Worm (Caenorhabditis elegans): Measurements from ENCODE around the gene ints-13.
A peak's percentile ranks its signal among the peaks of the same experiment; 100 is the strongest.

Gene ints-13

DNA sequence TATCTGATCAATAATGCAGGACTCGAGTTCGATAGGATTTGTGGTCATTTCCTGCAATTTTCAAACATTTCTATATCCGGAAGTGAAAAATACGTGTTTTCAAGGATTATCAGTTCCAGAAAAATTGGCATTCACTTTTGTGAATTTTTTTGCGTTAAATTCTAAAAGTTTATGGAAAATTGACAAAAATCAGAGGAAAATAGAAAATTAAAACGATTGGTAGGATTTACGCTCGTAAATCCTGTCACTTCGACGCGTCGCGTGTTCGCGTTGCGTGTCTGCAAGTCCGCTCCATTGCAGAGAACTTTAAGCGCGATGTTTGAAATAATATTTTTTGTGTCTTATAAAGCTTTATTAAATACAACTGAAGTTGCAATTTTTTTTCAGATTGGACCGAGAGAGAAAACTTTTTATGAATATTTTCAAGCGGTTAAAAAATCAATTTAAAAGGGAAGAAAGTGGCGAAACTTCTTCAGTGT lies 18.2 kb upstream of the ints-13 start, which contains the start of gene rcat-1 (continued):
- no peak for TF ChIP-seq zip-2 (tag; optimal IDR thresholded peaks at IDR 0.05)
- TF ChIP-seq lin-38 (GFP tag; IDR thresholded peaks at IDR 0.05), result peak; percentile 95
- no peak for TF ChIP-seq ZK337.2 (GFP tag; IDR thresholded peaks at IDR 0.05)
- TF ChIP-seq attf-4 (tag; optimal IDR thresholded peaks at IDR 0.05), result no peak
- TF ChIP-seq fkh-10 (GFP tag; optimal IDR thresholded peaks at IDR 0.05), result no peak
- TF ChIP-seq mdt-29 (GFP tag; IDR thresholded peaks at IDR 0.05), result no peak
- no peak for TF ChIP-seq daf-12 (tag; optimal IDR thresholded peaks at IDR 0.05)
- peak in 1 of 2 experiments; percentile 61 for TF ChIP-seq hif-1 (tag; optimal IDR thresholded peaks at IDR 0.05)
- TF ChIP-seq R02D3.7 (tag; optimal IDR thresholded peaks at IDR 0.05), result peak; percentile 100
- no peak for TF ChIP-seq ces-1 (GFP tag; optimal IDR thresholded peaks at IDR 0.05)
- peak; percentile 89 for TF ChIP-seq nhr-6 (tag; optimal IDR thresholded peaks at IDR 0.05)
- TF ChIP-seq snpc-1.2 (GFP tag; IDR thresholded peaks at IDR 0.05), result no peak
- TF ChIP-seq rbr-2 (tag; optimal IDR thresholded peaks at IDR 0.05), result peak; percentile 47
- no peak for TF ChIP-seq F44E2.7 (GFP tag; IDR thresholded peaks at IDR 0.05)
- TF ChIP-seq hmg-1.1 (GFP tag; IDR thresholded peaks at IDR 0.05), result peak; percentile 49; the same call in 1 of the 2 replicates
- TF ChIP-seq hlh-30 (tag; optimal IDR thresholded peaks at IDR 0.05; ENCODE audit: insufficient read depth), result peak; percentile 88
- TF ChIP-seq ceh-82 (tag; optimal IDR thresholded peaks at IDR 0.05), result no peak
- peak; percentile 29 to 90 for TF ChIP-seq lsy-2 (tag; optimal IDR thresholded peaks at IDR 0.05)
- TF ChIP-seq nhr-28 (tag; optimal IDR thresholded peaks at IDR 0.05), result peak; percentile 47
- no peak for TF ChIP-seq madf-5 (GFP tag; IDR thresholded peaks at IDR 0.05)
- TF ChIP-seq ceh-20 (GFP tag; IDR thresholded peaks at IDR 0.05), result no peak
- TF ChIP-seq ctbp-1 (GFP tag; IDR thresholded peaks at IDR 0.05), result no peak
- TF ChIP-seq ztf-11 (tag; optimal IDR thresholded peaks at IDR 0.05), result no peak
- TF ChIP-seq tag-97 (GFP tag; IDR thresholded peaks at IDR 0.05), result no peak
- peak; percentile 61 for TF ChIP-seq lin-15B (tag; optimal IDR thresholded peaks at IDR 0.05)
- no peak for TF ChIP-seq nhr-10 (tag; optimal IDR thresholded peaks at IDR 0.05)
- peak; percentile 74 for TF ChIP-seq mep-1 (tag; optimal IDR thresholded peaks at IDR 0.05)
- no peak for TF ChIP-seq sdz-12 (GFP tag; optimal IDR thresholded peaks at IDR 0.05)
- TF ChIP-seq nhr-11 (tag; optimal IDR thresholded peaks at IDR 0.05), result peak; percentile 73

DNA sequence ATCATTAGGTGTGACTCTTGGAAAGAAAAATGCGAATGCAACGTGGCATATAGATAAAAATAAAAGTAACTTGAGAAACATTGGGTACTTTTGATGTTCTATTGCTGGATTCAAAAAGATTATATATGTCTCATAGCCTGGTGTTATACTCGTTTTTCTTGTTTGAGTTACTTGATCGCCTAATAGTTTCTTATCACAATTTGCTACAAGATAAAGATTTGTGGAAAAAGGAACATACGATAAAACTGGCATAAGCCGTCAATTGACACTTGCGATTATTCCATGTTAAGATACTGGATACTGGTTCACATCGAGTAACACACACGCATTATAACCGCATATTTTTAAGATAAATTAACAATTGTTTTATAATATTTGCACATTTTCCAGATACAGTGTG lies 15.2 kb upstream of the ints-13 start, which contains the start of gene grl-19:
TSS of gene grl-19 (minus strand) at position 101 of the 400 bp plus-strand sequence.
- TF ChIP-seq aha-1 (tag), result peak; percentile 64
- no peak for TF ChIP-seq daf-12 (tag; optimal IDR thresholded peaks at IDR 0.05)

DNA sequence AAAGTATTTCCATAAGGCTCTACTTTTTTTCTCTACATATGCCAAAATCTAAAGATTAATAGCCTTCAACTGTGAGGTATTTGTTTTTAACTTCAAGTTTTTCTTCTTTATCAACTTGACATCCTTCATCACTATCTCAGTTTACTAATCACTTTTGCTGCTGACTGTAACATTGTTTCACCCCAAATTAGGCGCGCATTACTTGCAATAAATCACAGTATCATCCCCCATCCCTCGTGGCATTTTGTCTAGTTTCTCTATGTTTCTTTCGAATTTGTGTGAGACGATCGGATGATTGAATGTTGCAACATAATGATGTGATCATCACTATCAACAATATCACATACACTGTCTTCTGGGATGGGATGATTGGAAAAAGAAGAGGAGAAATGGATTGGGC lies 10.2 kb upstream of the ints-13 start:
- TF ChIP-seq ZK337.2 (GFP tag; IDR thresholded peaks at IDR 0.05) (no peak), mdl-1 (tag; optimal IDR thresholded peaks at IDR 0.05) (peak; percentile 69 to 95), hmg-1.1 (GFP tag; IDR thresholded peaks at IDR 0.05) (no peak), hlh-30 (tag; optimal IDR thresholded peaks at IDR 0.05; ENCODE audit: insufficient read depth) (peak; percentile 85), zip-11 (GFP tag; IDR thresholded peaks at IDR 0.05) (no peak), ceh-20 (GFP tag; IDR thresholded peaks at IDR 0.05) (peak; percentile 51; the same call in 1 of the 2 replicates), sdz-12 (GFP tag; optimal IDR thresholded peaks at IDR 0.05) (no peak), lir-3 (tag; optimal IDR thresholded peaks at IDR 0.05) (no peak), lin-39 (tag; optimal IDR thresholded peaks at IDR 0.05) (no peak), nhr-6 (tag; optimal IDR thresholded peaks at IDR 0.05) (no peak), nhr-25 (tag; optimal IDR thresholded peaks at IDR 0.05; ENCODE audit: borderline replicate concordance, insufficient read depth) (no peak), Y48G9A.11 (GFP tag; IDR thresholded peaks at IDR 0.05) (no peak), lin-15B (tag; optimal IDR thresholded peaks at IDR 0.05) (no peak), ctbp-1 (GFP tag; IDR thresholded peaks at IDR 0.05) (no peak), aly-2 (tag; optimal IDR thresholded peaks at IDR 0.05) (no peak), tra-1 (GFP tag; IDR thresholded peaks at IDR 0.05) (0 out of 2 replicates have a peak, but pooled peaks have one; percentile 47), lin-29 (GFP tag; IDR thresholded peaks at IDR 0.05) (no peak), ztf-11 (tag; optimal IDR thresholded peaks at IDR 0.05) (no peak), spr-1 (tag; optimal IDR thresholded peaks at IDR 0.05) (no peak), nhr-28 (tag; optimal IDR thresholded peaks at IDR 0.05) (peak; percentile 78), R02D3.7 (tag; optimal IDR thresholded peaks at IDR 0.05) (no peak), T20F7.1 (GFP tag; optimal IDR thresholded peaks at IDR 0.05) (no peak), Y75B8A.6 (GFP tag; IDR thresholded peaks at IDR 0.05) (no peak), php-3 (GFP tag; IDR thresholded peaks at IDR 0.05) (no peak), Y5F2A.4 (GFP tag; optimal IDR thresholded peaks at IDR 0.05) (no peak), hlh-11 (tag; optimal IDR thresholded peaks at IDR 0.05) (peak; percentile 66), cey-2 (tag; optimal IDR thresholded peaks at IDR 0.05; ENCODE audit: borderline replicate concordance, insufficient read depth) (peak; percentile 51), pqm-1 (tag; optimal IDR thresholded peaks at IDR 0.05) (no peak)
